Worm (Caenorhabditis elegans): Measurements from ENCODE around the gene F55H2.7.

The F55H2.7 gene

DNA sequence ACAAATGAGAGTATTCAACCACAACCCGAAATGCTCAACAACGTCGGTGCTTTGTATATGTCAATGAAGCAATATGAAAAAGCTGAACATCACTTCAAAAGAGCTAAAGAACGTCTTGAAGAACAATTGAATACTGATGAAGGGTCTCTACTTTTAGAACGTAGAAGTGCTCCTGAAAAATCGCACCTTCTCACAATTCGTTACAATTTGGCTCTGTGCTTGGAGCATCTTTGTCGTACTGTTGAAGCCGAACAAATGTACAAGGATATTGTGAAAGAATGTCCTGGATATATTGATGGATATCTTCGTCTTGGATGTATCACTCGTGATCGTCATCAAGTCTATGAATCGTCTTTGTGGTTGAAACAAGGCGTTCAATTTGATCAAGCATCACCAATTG lies 21.8 kb downstream of the F55H2.7 start:
- TF ChIP-seq hmg-4 (GFP tag; optimal IDR thresholded peaks at IDR 0.05): no peak
- no peak for TF ChIP-seq hnd-1 (tag; optimal IDR thresholded peaks at IDR 0.05)
- no peak for TF ChIP-seq B0310.2 (tag; optimal IDR thresholded peaks at IDR 0.05)
- no peak for TF ChIP-seq ceh-13 (GFP tag; optimal IDR thresholded peaks at IDR 0.05)
- no peak for TF ChIP-seq tbx-11 (GFP tag; IDR thresholded peaks at IDR 0.05)
- TF ChIP-seq F13C5.2 (tag; optimal IDR thresholded peaks at IDR 0.05): no peak
- TF ChIP-seq ets-7 (tag; optimal IDR thresholded peaks at IDR 0.05): no peak
- TF ChIP-seq ceh-36 (tag; optimal IDR thresholded peaks at IDR 0.05): no peak
- no peak for TF ChIP-seq scrt-1 (GFP tag; IDR thresholded peaks at IDR 0.05)
- TF ChIP-seq sea-1 (GFP tag; conservative IDR thresholded peaks at IDR 0.05): no peak

DNA sequence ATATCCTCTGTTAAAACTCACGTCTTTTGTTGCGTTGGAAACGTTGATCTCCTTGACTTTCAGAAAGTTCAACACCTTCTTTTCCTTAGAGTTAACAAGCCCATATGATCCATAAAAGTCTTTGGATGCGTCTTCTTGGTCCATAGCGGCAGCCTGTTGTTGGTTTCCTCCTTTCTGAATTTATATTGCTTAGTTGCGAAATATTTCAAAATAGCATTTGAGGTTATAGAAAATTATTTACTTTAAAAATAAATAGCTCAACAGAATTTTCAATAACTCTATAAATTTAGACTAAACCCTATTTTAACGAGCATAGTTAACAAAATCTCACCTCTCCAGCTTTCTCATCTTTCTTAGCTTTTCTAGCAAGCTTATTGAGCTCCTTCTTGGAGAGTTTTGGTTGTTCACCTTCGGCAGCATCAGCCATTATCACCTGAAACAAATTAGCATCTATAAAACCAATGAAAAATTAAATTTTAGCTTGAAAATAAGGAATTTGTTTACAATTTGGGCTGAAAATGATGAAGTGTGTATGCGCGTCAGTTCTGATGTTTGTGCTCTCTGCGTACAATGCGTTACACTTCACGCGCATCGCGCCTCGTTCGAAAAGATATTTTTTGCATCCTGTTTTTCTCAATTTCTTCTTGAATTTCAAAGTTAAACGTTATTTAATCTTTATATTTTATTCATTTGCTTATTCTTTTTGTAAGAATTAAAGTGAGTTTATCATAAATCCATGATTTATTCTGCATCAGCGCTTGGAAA lies 25.1 kb downstream of the F55H2.7 start, which contains the start of the genes dars-1 and ctr-9:
Gene dars-1, minus strand, starts transcription at position 433 of the 765 bp plus-strand sequence.
Gene ctr-9, plus strand, starts transcription at position 614 of the 765 bp plus-strand sequence.
- TF ChIP-seq ceh-13 (GFP tag; optimal IDR thresholded peaks at IDR 0.05) (no peak), flt-1 (GFP tag; IDR thresholded peaks at IDR 0.05) (no peak), hmbx-1 (tag; optimal IDR thresholded peaks at IDR 0.05) (no peak), aly-1 (tag; optimal IDR thresholded peaks at IDR 0.05) (no peak), tra-4 (tag; optimal IDR thresholded peaks at IDR 0.05) (no peak), F13C5.2 (tag; optimal IDR thresholded peaks at IDR 0.05) (no peak), ama-1 (optimal IDR thresholded peaks at IDR 0.05) (no peak), ets-7 (tag; optimal IDR thresholded peaks at IDR 0.05) (no peak), scrt-1 (GFP tag; IDR thresholded peaks at IDR 0.05) (no peak), hnd-1 (tag; optimal IDR thresholded peaks at IDR 0.05) (no peak), sea-1 (GFP tag; conservative IDR thresholded peaks at IDR 0.05) (no peak), pes-1 (GFP tag; IDR thresholded peaks at IDR 0.05) (no peak), B0310.2 (tag; optimal IDR thresholded peaks at IDR 0.05) (no peak), ceh-36 (tag; optimal IDR thresholded peaks at IDR 0.05) (no peak)

DNA sequence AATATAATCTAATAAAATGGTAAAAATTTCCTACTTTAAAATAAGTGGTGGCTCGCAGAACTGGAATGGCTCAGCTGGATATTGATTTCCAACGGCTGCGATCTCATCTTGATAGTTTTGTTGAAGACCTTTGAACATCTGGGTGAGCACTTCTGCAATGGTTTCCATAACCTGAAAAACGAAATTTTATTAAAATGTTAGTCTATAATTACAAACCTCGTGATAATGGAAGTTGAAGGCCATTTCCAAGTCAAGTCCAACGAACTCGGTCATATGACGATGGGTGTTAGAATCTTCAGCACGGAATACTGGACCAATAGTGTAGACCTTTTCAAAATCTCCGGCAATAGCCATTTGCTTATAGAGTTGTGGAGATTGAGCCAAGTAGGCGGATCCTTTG lies 26.2 kb downstream of the F55H2.7 start:
- no peak for TF ChIP-seq ama-1 (optimal IDR thresholded peaks at IDR 0.05)
- no peak for TF ChIP-seq sea-1 (GFP tag; conservative IDR thresholded peaks at IDR 0.05)
- TF ChIP-seq ceh-36 (tag; optimal IDR thresholded peaks at IDR 0.05): no peak
- no peak for TF ChIP-seq tbx-37 (GFP tag; conservative IDR thresholded peaks at IDR 0.05)
- no peak for TF ChIP-seq hmg-4 (GFP tag; optimal IDR thresholded peaks at IDR 0.05)
- no peak for TF ChIP-seq hnd-1 (tag; optimal IDR thresholded peaks at IDR 0.05)
- TF ChIP-seq tbx-11 (GFP tag; IDR thresholded peaks at IDR 0.05): no peak
- TF ChIP-seq ets-7 (tag; optimal IDR thresholded peaks at IDR 0.05): no peak
- no peak for TF ChIP-seq pes-1 (GFP tag; IDR thresholded peaks at IDR 0.05)
- no peak for TF ChIP-seq tra-4 (tag; optimal IDR thresholded peaks at IDR 0.05)
- no peak for TF ChIP-seq ceh-13 (GFP tag; optimal IDR thresholded peaks at IDR 0.05)
- TF ChIP-seq flt-1 (GFP tag; IDR thresholded peaks at IDR 0.05): no peak
- no peak for TF ChIP-seq F13C5.2 (tag; optimal IDR thresholded peaks at IDR 0.05)

- no peak for TF ChIP-seq ceh-13 (GFP tag; optimal IDR thresholded peaks at IDR 0.05)
These were observed 27.6 kb downstream of the F55H2.7 start, which contains the start of gene nlp-36 for ce11 chrIII:9488431-9488830. nlp-36 (plus strand) TSS chrIII:9488731.

DNA sequence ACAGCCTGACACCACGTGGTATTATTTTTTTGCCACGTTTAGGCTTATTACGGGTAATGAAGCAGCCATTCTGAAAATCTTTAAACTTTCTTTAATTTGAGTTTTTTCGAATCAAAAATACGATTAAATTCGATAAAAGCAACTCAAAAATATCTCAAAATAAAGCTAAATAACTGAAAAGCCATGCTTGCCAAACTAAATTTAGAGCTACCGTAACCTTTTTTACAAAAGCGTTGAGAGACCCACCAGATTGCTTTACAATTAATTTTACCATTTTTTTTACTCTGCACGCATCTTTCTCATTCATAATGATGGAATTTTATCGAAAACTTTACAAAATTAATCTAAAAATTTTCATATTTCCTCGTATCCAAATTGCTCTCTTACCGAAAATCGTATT lies 28.0 kb downstream of the F55H2.7 start:
- TF ChIP-seq tra-4 (tag; optimal IDR thresholded peaks at IDR 0.05) (no peak), tbx-37 (GFP tag; conservative IDR thresholded peaks at IDR 0.05) (no peak)

- TF ChIP-seq hmg-4 (GFP tag; optimal IDR thresholded peaks at IDR 0.05) (no peak), F13C5.2 (tag; optimal IDR thresholded peaks at IDR 0.05) (no peak), flt-1 (GFP tag; IDR thresholded peaks at IDR 0.05) (no peak), tbx-37 (GFP tag; conservative IDR thresholded peaks at IDR 0.05) (no peak), ceh-36 (tag; optimal IDR thresholded peaks at IDR 0.05) (no peak), pes-1 (GFP tag; IDR thresholded peaks at IDR 0.05) (no peak), B0310.2 (tag; optimal IDR thresholded peaks at IDR 0.05) (no peak)
These were observed 28.6 kb downstream of the F55H2.7 start for ce11 chrIII:9487454-9487853.

- TF ChIP-seq ets-7 (tag; optimal IDR thresholded peaks at IDR 0.05) (no peak), ama-1 (optimal IDR thresholded peaks at IDR 0.05) (no peak), aly-1 (tag; optimal IDR thresholded peaks at IDR 0.05) (no peak)
These were observed 30.7 kb downstream of the F55H2.7 start, which contains the start of gene bre-3 for ce11 chrIII:9485373-9485772. bre-3 (minus strand) TSS chrIII:9485473.

DNA sequence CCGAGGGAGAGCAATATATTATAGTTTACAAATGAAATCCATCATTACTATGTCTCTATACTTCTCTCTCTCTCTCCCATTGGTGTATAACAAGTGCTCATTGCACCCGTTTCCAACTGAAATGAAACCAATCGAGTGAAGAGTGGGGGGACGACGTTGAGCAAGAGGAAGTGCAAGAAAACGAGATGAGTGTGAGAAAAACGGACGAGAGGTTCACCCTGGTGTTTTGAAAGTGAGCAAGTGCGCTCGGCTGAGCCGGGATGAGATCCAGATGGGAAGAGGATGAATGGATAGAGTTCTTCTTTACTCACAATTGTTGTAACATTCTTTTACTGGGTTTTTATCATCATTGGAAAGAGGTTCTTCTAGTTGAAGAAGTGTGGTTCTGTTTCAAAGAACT lies 32.3 kb downstream of the F55H2.7 start:
- TF ChIP-seq ama-1 (optimal IDR thresholded peaks at IDR 0.05) (no peak), tbx-37 (GFP tag; conservative IDR thresholded peaks at IDR 0.05) (no peak), sea-1 (GFP tag; conservative IDR thresholded peaks at IDR 0.05) (no peak), scrt-1 (GFP tag; IDR thresholded peaks at IDR 0.05) (no peak), B0310.2 (tag; optimal IDR thresholded peaks at IDR 0.05) (no peak), flt-1 (GFP tag; IDR thresholded peaks at IDR 0.05) (no peak), F13C5.2 (tag; optimal IDR thresholded peaks at IDR 0.05) (no peak)
